Worm (Caenorhabditis elegans) whole organism, L2 larva: ENCODE data around the gene R11F4.2.
"Not testable (repeated sequence)": the region's sequence is repeated elsewhere in the genome, so short reads cannot be mapped to it uniquely, and the experiment has no call there.

ENCODE experiments used
- R02D3.7 ChIP-seq: fragments of 150-350 bp; optimal IDR thresholded peaks from 2 replicates; lab custom pipeline; 2014; ENCODE audit warnings: missing biosample characterization, missing genetic modification characterization
- Y55F3AM.14 ChIP-seq: fragments of 200-800 bp; sonication (Bioruptor generic); optimal IDR thresholded peaks from 2 replicates; lab custom pipeline; 2018; ENCODE audit warnings: mild to moderate bottlenecking, missing genetic modification characterization, missing compliant biosample characterization
- ama-1 ChIP-seq: fragments of 150-350 bp; optimal IDR thresholded peaks from 2 replicates; lab custom pipeline; 2018; ENCODE audit warnings: inconsistent platforms
- egl-27 ChIP-seq: sonication (generic microtip); optimal IDR thresholded peaks from 3 replicates; lab custom pipeline; 2017; ENCODE audit warnings: missing biosample characterization, missing genetic modification reagents, missing genetic modification characterization
- lin-39 ChIP-seq: fragments of 150-350 bp; optimal IDR thresholded peaks from 2 replicates; lab custom pipeline; 2014; ENCODE audit warnings: missing biosample characterization, missing genetic modification reagents, missing genetic modification characterization
- lsy-2 ChIP-seq, 2 experiments: fragments of 150-350 bp in 1 of 2; sonication (generic microtip) in 1 of 2; optimal IDR thresholded peaks; 2 replicates each; lab custom pipeline; 2014 to 2017; ENCODE audit warnings: missing biosample characterization in 2 of 2, missing genetic modification characterization in 2 of 2
- mbf-1 ChIP-seq: sonication (generic microtip); optimal IDR thresholded peaks from 2 replicates; lab custom pipeline; 2017; ENCODE audit warnings: missing biosample characterization, missing genetic modification characterization
- mdl-1 ChIP-seq, 2 experiments: fragments of 150-350 bp in 1 of 2; sonication (generic microtip) in 1 of 2; optimal IDR thresholded peaks; 2 replicates each; lab custom pipeline; 2017; ENCODE audit warnings: missing biosample characterization in 2 of 2, missing genetic modification characterization in 2 of 2
- nhr-11 ChIP-seq: fragments of 150-350 bp; optimal IDR thresholded peaks from 2 replicates; lab custom pipeline; 2014; ENCODE audit warnings: missing biosample characterization, missing genetic modification characterization
- nhr-237 ChIP-seq: fragments of 150-350 bp; optimal IDR thresholded peaks from 2 replicates; lab custom pipeline; 2014; ENCODE audit warnings: missing biosample characterization, missing genetic modification characterization
- skn-1 ChIP-seq: sonication (generic microtip); optimal IDR thresholded peaks from 2 replicates; lab custom pipeline; 2017; ENCODE audit warnings: missing biosample characterization, missing genetic modification characterization
- unc-62 ChIP-seq: fragments of 150-350 bp; optimal IDR thresholded peaks from 2 replicates; lab custom pipeline; 2014; ENCODE audit warnings: missing biosample characterization, missing genetic modification reagents, missing genetic modification characterization

ce11 chrII:4135259-4135658 lies 52.4 kb downstream of the R11F4.2 start, which contains the start of gene ast-1:
- TF ChIP-seq ama-1 (lab: Kevin White, UChicago); unc-62 (GFP tag; lab: Kevin White, UChicago); skn-1 (tag; lab: Kevin White, UChicago); mbf-1; mdl-1 (tag; optimal IDR thresholded peaks at IDR 0.05; lab: Kevin White, UChicago); nhr-11 (tag; lab: Kevin White, UChicago); Y55F3AM.14 (GFP tag; lab: Kevin White, UChicago); egl-27 (tag; lab: Kevin White, UChicago); lsy-2 (tag; optimal IDR thresholded peaks at IDR 0.05; lab: Kevin White, UChicago); lin-39 (tag; lab: Kevin White, UChicago); nhr-237 (tag; lab: Kevin White, UChicago); R02D3.7 (tag; lab: Kevin White, UChicago): not testable (repeated sequence)
